Worm (Caenorhabditis elegans): Measurements from ENCODE around the gene srx-42.

Gene srx-42

DNA sequence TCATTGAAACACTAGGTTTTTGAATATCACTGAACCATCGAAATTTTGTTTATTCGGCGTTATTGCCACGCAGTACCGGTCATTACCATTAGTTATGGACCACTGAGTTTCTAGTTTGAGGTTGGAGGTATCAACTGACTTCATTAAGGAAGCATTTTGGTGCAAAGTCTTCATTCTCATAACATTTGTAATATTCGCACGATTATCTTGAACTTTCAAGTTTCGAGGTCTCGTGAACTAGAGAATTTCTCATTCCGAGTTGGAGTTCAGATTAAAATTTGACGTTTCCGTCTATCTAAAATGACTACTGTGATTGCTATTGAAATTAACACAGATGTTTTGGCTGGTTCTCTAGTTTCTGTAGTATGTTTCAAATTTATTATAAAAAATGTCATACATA is at the start of gene srx-42:
Gene srx-42, plus strand, starts transcription at position 301 of the 400 bp plus-strand sequence.
- no peak for TF ChIP-seq sdc-2 (tag; optimal IDR thresholded peaks at IDR 0.05)
- no peak for TF ChIP-seq dve-1 (tag; optimal IDR thresholded peaks at IDR 0.05)
- no peak for TF ChIP-seq npax-4 (tag; optimal IDR thresholded peaks at IDR 0.05)
- no peak for TF ChIP-seq pag-3 (tag; optimal IDR thresholded peaks at IDR 0.05; ENCODE audit: borderline replicate concordance)
- no peak for TF ChIP-seq hlh-6 (tag; optimal IDR thresholded peaks at IDR 0.05)
- TF ChIP-seq ceh-45 (GFP tag; IDR thresholded peaks at IDR 0.05): no peak
- TF ChIP-seq ceh-22 (tag; optimal IDR thresholded peaks at IDR 0.05): no peak
- TF ChIP-seq C08G9.2 (tag; optimal IDR thresholded peaks at IDR 0.05): no peak
- TF ChIP-seq nfya-1 (tag; optimal IDR thresholded peaks at IDR 0.05): no peak
- TF ChIP-seq hlh-13 (GFP tag; optimal IDR thresholded peaks at IDR 0.05): no peak

DNA sequence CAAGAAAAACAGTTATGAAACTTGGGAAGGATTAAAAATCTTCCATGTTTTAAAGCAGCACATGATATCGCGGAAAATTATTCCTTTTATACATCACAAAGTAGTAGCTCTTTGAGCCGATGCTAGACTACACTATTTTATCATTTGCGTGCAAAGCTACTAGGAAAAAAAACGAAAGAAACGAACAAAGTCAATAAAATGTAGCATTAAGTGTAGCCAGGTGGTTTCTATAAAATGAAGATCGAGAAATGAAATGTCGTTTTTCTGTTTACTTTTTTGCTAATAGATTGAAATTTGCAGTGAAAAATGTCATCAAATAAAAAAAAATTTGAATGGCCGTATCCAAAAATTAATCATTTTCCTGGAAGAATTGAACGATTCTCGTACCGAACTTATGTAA is 47.9 kb upstream of the srx-42 start, which contains the start of gene cpt-5:
Gene cpt-5, plus strand, starts transcription at position 301 of the 400 bp plus-strand sequence.
- TF ChIP-seq tbx-2 (tag; optimal IDR thresholded peaks at IDR 0.05) (no peak), ceh-48 (tag; optimal IDR thresholded peaks at IDR 0.05) (no peak)

DNA sequence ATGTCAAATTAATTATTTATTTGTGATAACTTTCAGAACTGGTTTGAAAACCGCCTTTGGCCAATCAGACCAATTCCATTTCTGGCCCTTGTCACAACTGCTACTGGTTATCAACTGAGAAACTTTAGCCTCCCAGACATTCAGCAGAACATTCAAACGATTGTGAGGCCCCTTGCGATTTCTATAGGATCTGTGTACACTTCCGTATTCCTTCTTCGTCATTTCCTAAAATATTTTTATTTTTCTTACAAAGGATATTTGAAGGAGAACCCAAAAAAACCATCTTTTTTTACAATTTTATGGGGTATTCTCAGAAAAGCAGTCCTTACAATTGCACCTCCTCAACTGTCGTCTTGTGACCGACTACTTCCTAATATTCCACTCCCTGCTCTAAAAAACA is 47.5 kb upstream of the srx-42 start:
- TF ChIP-seq lim-6 (tag; optimal IDR thresholded peaks at IDR 0.05) (no peak), ceh-19 (GFP tag; optimal IDR thresholded peaks at IDR 0.05) (no peak), ceh-24 (tag; optimal IDR thresholded peaks at IDR 0.05) (no peak), ref-2 (tag; optimal IDR thresholded peaks at IDR 0.05) (no peak), ttx-3 (tag; optimal IDR thresholded peaks at IDR 0.05) (no peak), zip-5 (tag; optimal IDR thresholded peaks at IDR 0.05) (no peak), K02D7.2 (tag; optimal IDR thresholded peaks at IDR 0.05) (no peak), ceh-6 (GFP tag; optimal IDR thresholded peaks at IDR 0.05) (no peak), sox-4 (tag; optimal IDR thresholded peaks at IDR 0.05) (no peak), mec-3 (tag; optimal IDR thresholded peaks at IDR 0.05; ENCODE audit: borderline replicate concordance) (no peak), ceh-45 (GFP tag; IDR thresholded peaks at IDR 0.05) (no peak), unc-42 (tag; optimal IDR thresholded peaks at IDR 0.05) (no peak), pax-1 (tag; optimal IDR thresholded peaks at IDR 0.05) (no peak), sdc-2 (tag; optimal IDR thresholded peaks at IDR 0.05) (no peak), odd-2 (tag; optimal IDR thresholded peaks at IDR 0.05) (no peak)

DNA sequence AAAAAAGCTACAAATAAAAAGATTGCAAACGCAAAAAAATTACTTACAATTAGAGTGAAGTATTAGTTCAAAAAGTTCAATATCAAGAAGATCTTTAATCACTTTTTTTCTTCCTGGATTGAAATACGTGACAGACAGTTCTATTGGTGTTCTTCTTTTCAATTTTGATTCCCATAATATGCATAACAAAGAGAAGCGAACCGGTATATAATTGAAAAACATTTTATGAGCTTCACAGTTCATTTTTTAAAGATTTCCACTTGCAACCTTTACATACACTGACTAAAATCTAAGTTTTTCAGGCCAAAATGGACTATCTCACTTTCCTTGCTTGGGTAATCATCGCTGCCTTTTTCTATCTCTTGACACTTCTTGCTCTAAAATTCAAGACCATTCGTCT is 44.3 kb upstream of the srx-42 start, which contains the start of gene T22G5.1:
Gene T22G5.1, plus strand, starts transcription at position 301 of the 400 bp plus-strand sequence.
- TF ChIP-seq sdc-2 (tag; optimal IDR thresholded peaks at IDR 0.05) (no peak), K02D7.2 (tag; optimal IDR thresholded peaks at IDR 0.05) (no peak), che-1 (tag; optimal IDR thresholded peaks at IDR 0.05) (no peak), ztf-16 (tag; optimal IDR thresholded peaks at IDR 0.05) (no peak), nhr-232 (tag; optimal IDR thresholded peaks at IDR 0.05) (no peak), elt-4 (tag; optimal IDR thresholded peaks at IDR 0.05) (no peak), ahr-1 (tag; optimal IDR thresholded peaks at IDR 0.05) (no peak), mec-3 (tag; optimal IDR thresholded peaks at IDR 0.05; ENCODE audit: borderline replicate concordance) (no peak), hlh-15 (tag; optimal IDR thresholded peaks at IDR 0.05) (no peak), ceh-48 (tag; optimal IDR thresholded peaks at IDR 0.05) (no peak), fkh-6 (tag; optimal IDR thresholded peaks at IDR 0.05) (no peak), pax-1 (tag; optimal IDR thresholded peaks at IDR 0.05) (no peak), F13H6.1 (tag; optimal IDR thresholded peaks at IDR 0.05) (no peak)

DNA sequence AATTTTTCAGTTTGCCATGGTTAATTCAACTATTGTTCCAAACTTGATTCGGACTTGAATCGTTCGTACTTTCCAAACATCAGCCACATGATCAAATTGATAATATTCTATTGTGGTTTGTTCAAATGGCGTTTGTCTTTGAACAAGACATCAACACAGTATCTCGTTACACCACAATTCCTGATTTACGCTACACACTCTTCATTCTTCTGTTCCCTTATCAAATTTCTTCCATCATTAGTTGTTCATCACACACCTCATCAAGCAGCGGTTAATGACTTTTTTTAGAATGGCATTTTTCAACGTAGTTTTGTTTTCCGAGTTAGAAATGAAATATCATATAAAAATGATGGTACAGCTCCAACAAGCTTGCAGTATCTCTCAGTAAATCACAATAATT is 42.6 kb upstream of the srx-42 start:
- TF ChIP-seq fkh-6 (tag; optimal IDR thresholded peaks at IDR 0.05) (no peak), ceh-48 (tag; optimal IDR thresholded peaks at IDR 0.05) (no peak), nfya-1 (tag; optimal IDR thresholded peaks at IDR 0.05) (no peak), tbx-2 (tag; optimal IDR thresholded peaks at IDR 0.05) (no peak), madf-2 (tag; optimal IDR thresholded peaks at IDR 0.05) (no peak), ceh-34 (tag; optimal IDR thresholded peaks at IDR 0.05) (no peak), rnt-1 (tag; optimal IDR thresholded peaks at IDR 0.05) (no peak), pha-4 (tag; optimal IDR thresholded peaks at IDR 0.05) (no peak), pax-1 (tag; optimal IDR thresholded peaks at IDR 0.05) (no peak), gmeb-2 (tag; optimal IDR thresholded peaks at IDR 0.05) (no peak)
